Worm (Caenorhabditis elegans) whole organism, L2 larva: Measurements from ENCODE around the gene C55A6.10.

Source experiments
- aly-2 ChIP-seq: fragments of 150-350 bp; optimal IDR thresholded peaks from 2 replicates; lab custom pipeline; 2014; ENCODE audit warnings: missing biosample characterization, missing genetic modification characterization
- dmd-4 ChIP-seq: sonication (generic microtip); optimal IDR thresholded peaks from 2 replicates; lab custom pipeline; 2017; ENCODE audit warnings: missing biosample characterization, missing genetic modification characterization
- nhr-237 ChIP-seq: fragments of 150-350 bp; optimal IDR thresholded peaks from 2 replicates; lab custom pipeline; 2014; ENCODE audit warnings: missing biosample characterization, missing genetic modification characterization
- ztf-4 ChIP-seq: fragments of 150-350 bp; optimal IDR thresholded peaks from 2 replicates; lab custom pipeline; 2014; ENCODE audit warnings: missing biosample characterization, missing genetic modification characterization

- TF ChIP-seq aly-2 (tag; lab: Kevin White, UChicago) = no peak
- TF ChIP-seq dmd-4 (tag; lab: Kevin White, UChicago) = no peak
- TF ChIP-seq ztf-4 = no peak
- TF ChIP-seq nhr-237 (tag; lab: Kevin White, UChicago) = no peak
Observed at ce11 chrV:11497475-11497874, 7.7 kb upstream of the C55A6.10 start.
